Fruit fly (Drosophila melanogaster): Measurements from ENCODE around the gene Rlb1.

Rlb1 gene

dm6 chr3R:9527907-9528842 is 15.0 kb downstream of the Rlb1 start:
- TF ChIP-seq psq (optimal IDR thresholded peaks at IDR 0.05) (no peak), EcR (GFP tag; optimal IDR thresholded peaks at IDR 0.05) (no peak), usp (GFP tag; optimal IDR thresholded peaks at IDR 0.05) (no peak), Dll (optimal IDR thresholded peaks at IDR 0.05) (no peak), CG8478 (optimal IDR thresholded peaks at IDR 0.05) (no peak), pan (optimal IDR thresholded peaks at IDR 0.05) (no peak)

dm6 chr3R:9529387-9529897 is 16.3 kb downstream of the Rlb1 start:
- TF ChIP-seq psq (optimal IDR thresholded peaks at IDR 0.05): no peak
- no peak for TF ChIP-seq CG8478 (optimal IDR thresholded peaks at IDR 0.05)
- TF ChIP-seq pan (optimal IDR thresholded peaks at IDR 0.05): no peak
- no peak for TF ChIP-seq Dll (optimal IDR thresholded peaks at IDR 0.05)
- no peak for TF ChIP-seq usp (GFP tag; optimal IDR thresholded peaks at IDR 0.05)
- no peak for TF ChIP-seq EcR (GFP tag; optimal IDR thresholded peaks at IDR 0.05)

dm6 chr3R:9529913-9530312 is 16.8 kb downstream of the Rlb1 start:
- TF ChIP-seq CG8478 (optimal IDR thresholded peaks at IDR 0.05) (no peak), EcR (GFP tag; optimal IDR thresholded peaks at IDR 0.05) (no peak), psq (optimal IDR thresholded peaks at IDR 0.05) (no peak), Dll (optimal IDR thresholded peaks at IDR 0.05) (no peak), usp (GFP tag; optimal IDR thresholded peaks at IDR 0.05) (no peak), pan (optimal IDR thresholded peaks at IDR 0.05) (no peak)

dm6 chr3R:9532437-9533180 is 19.5 kb downstream of the Rlb1 start, which contains the start of gene by:
Gene by (minus strand): TSS chr3R:9533011.
- TF ChIP-seq Dll (optimal IDR thresholded peaks at IDR 0.05): peak; percentile 73
- TF ChIP-seq pan (optimal IDR thresholded peaks at IDR 0.05): no peak

dm6 chr3R:9533181-9534124 is 20.3 kb downstream of the Rlb1 start:
- no peak for TF ChIP-seq usp (GFP tag; optimal IDR thresholded peaks at IDR 0.05)
- TF ChIP-seq Dll (optimal IDR thresholded peaks at IDR 0.05): peak; percentile 91

dm6 chr3R:9534125-9534496 is 21.0 kb downstream of the Rlb1 start:
- TF ChIP-seq psq (optimal IDR thresholded peaks at IDR 0.05) (no peak), CG8478 (optimal IDR thresholded peaks at IDR 0.05) (no peak), Dll (optimal IDR thresholded peaks at IDR 0.05) (no peak), usp (GFP tag; optimal IDR thresholded peaks at IDR 0.05) (no peak), pan (optimal IDR thresholded peaks at IDR 0.05) (no peak), EcR (GFP tag; optimal IDR thresholded peaks at IDR 0.05) (no peak)

- TF ChIP-seq usp (GFP tag; optimal IDR thresholded peaks at IDR 0.05) (no peak), psq (optimal IDR thresholded peaks at IDR 0.05) (no peak), CG8478 (optimal IDR thresholded peaks at IDR 0.05) (no peak), EcR (GFP tag; optimal IDR thresholded peaks at IDR 0.05) (no peak)
Measured at dm6 chr3R:9534595-9535217, 21.6 kb downstream of the Rlb1 start.

dm6 chr3R:9543495-9544180 is 30.5 kb downstream of the Rlb1 start:
- TF ChIP-seq EcR (GFP tag; optimal IDR thresholded peaks at IDR 0.05) (no peak), psq (optimal IDR thresholded peaks at IDR 0.05) (no peak), Dll (optimal IDR thresholded peaks at IDR 0.05) (no peak), usp (GFP tag; optimal IDR thresholded peaks at IDR 0.05) (no peak), CG8478 (optimal IDR thresholded peaks at IDR 0.05) (no peak), pan (optimal IDR thresholded peaks at IDR 0.05) (no peak)

dm6 chr3R:9546808-9547381 is 33.8 kb downstream of the Rlb1 start:
- TF ChIP-seq pan (optimal IDR thresholded peaks at IDR 0.05) (no peak), Dll (optimal IDR thresholded peaks at IDR 0.05) (no peak), CG8478 (optimal IDR thresholded peaks at IDR 0.05) (no peak), psq (optimal IDR thresholded peaks at IDR 0.05) (no peak), usp (GFP tag; optimal IDR thresholded peaks at IDR 0.05) (no peak), EcR (GFP tag; optimal IDR thresholded peaks at IDR 0.05) (no peak)

dm6 chr3R:9548769-9549168 is 35.6 kb downstream of the Rlb1 start:
- no peak for TF ChIP-seq usp (GFP tag; optimal IDR thresholded peaks at IDR 0.05)
- TF ChIP-seq psq (optimal IDR thresholded peaks at IDR 0.05): no peak
- TF ChIP-seq CG8478 (optimal IDR thresholded peaks at IDR 0.05): no peak
- TF ChIP-seq pan (optimal IDR thresholded peaks at IDR 0.05): no peak
- no peak for TF ChIP-seq Dll (optimal IDR thresholded peaks at IDR 0.05)
- no peak for TF ChIP-seq EcR (GFP tag; optimal IDR thresholded peaks at IDR 0.05)

All from whole organism.